Worm (Caenorhabditis elegans): Measurements from ENCODE around the gene W09D10.4.

- TF ChIP-seq W03F9.2 (tag; optimal IDR thresholded peaks at IDR 0.05) (no peak), him-1 (tag; optimal IDR thresholded peaks at IDR 0.05) (no peak), dao-5 (tag; optimal IDR thresholded peaks at IDR 0.05) (no peak)
These were observed 15.5 kb downstream of the W09D10.4 start, which contains the start of gene Y39A1A.20 for ce11 chrIII:10700460-10700859.

Data from whole organism, L4/young adult.